Worm (Caenorhabditis elegans): ENCODE measurements around the gene lgc-27.
A peak's percentile ranks its signal among the peaks of the same experiment; 100 is the strongest.

Gene lgc-27

ce11 chrII:4648785-4649184 lies at the start of gene lgc-27:
Gene lgc-27, plus strand, starts transcription at chrII:4649085.
- 0 out of 2 replicates have a peak, but pooled peaks have one; percentile 8 for TF ChIP-seq madf-3 (GFP tag; IDR thresholded peaks at IDR 0.05)
- TF ChIP-seq lsy-27 (tag; optimal IDR thresholded peaks at IDR 0.05; ENCODE audit: borderline replicate concordance, insufficient read depth): no peak
- no peak for TF ChIP-seq mes-4 (tag; optimal IDR thresholded peaks at IDR 0.05)
- TF ChIP-seq cebp-1 (GFP tag; IDR thresholded peaks at IDR 0.05): no peak
- TF ChIP-seq cebp-1 (tag; optimal IDR thresholded peaks at IDR 0.05): no peak
- no peak for TF ChIP-seq ztf-26 (tag; optimal IDR thresholded peaks at IDR 0.05)
- no peak for TF ChIP-seq ztf-3 (GFP tag; optimal IDR thresholded peaks at IDR 0.05)
- TF ChIP-seq nfya-2 (GFP tag; IDR thresholded peaks at IDR 0.05): no peak

- TF ChIP-seq nhr-80 (tag; optimal IDR thresholded peaks at IDR 0.05) (no peak), atf-7 (tag; optimal IDR thresholded peaks at IDR 0.05) (no peak), ama-1 (optimal IDR thresholded peaks at IDR 0.05) (no peak), ama-1 (GFP tag; optimal IDR thresholded peaks at IDR 0.05) (no peak), rpc-1 (optimal IDR thresholded peaks at IDR 0.05) (no peak), rpc-1 (tag; optimal IDR thresholded peaks at IDR 0.05) (no peak), F22D6.2 (tag; optimal IDR thresholded peaks at IDR 0.05) (no peak), lag-1 (GFP tag; IDR thresholded peaks at IDR 0.05) (no peak), tlf-1 (GFP tag; optimal IDR thresholded peaks at IDR 0.05) (no peak), egl-18 (GFP tag; IDR thresholded peaks at IDR 0.05) (no peak), nfya-1 (tag; optimal IDR thresholded peaks at IDR 0.05; ENCODE audit: borderline replicate concordance, insufficient read depth) (no peak), attf-6 (GFP tag; IDR thresholded peaks at IDR 0.05) (no peak)
Measured at ce11 chrII:4599838-4600237, 49.0 kb upstream of the lgc-27 start.

- peak; percentile 14 for TF ChIP-seq lin-40 (tag; optimal IDR thresholded peaks at IDR 0.05)
- no peak for TF ChIP-seq ceh-100 (GFP tag; IDR thresholded peaks at IDR 0.05)
- TF ChIP-seq F57A8.1 (GFP tag; optimal IDR thresholded peaks at IDR 0.05): no peak
- TF ChIP-seq ztf-26 (tag; optimal IDR thresholded peaks at IDR 0.05): peak; percentile 31
- no peak for TF ChIP-seq lsl-1 (GFP tag; optimal IDR thresholded peaks at IDR 0.05)
Measured at ce11 chrII:4600276-4600675, 48.6 kb upstream of the lgc-27 start.

ce11 chrII:4600818-4601217 lies 48.1 kb upstream of the lgc-27 start:
- TF ChIP-seq nfyb-1 (GFP tag; IDR thresholded peaks at IDR 0.05): peak; percentile 70; the same call in 1 of the 2 replicates
- TF ChIP-seq nhr-120 (GFP tag; IDR thresholded peaks at IDR 0.05): no peak

- TF ChIP-seq tlf-1 (GFP tag; optimal IDR thresholded peaks at IDR 0.05): no peak
- 0 out of 2 replicates have a peak, but pooled peaks have one; percentile 24 for TF ChIP-seq pbrm-1 (GFP tag; IDR thresholded peaks at IDR 0.05)
- TF ChIP-seq bed-1 (GFP tag; IDR thresholded peaks at IDR 0.05): no peak
- TF ChIP-seq egrh-3 (GFP tag; IDR thresholded peaks at IDR 0.05): no peak
Measured at ce11 chrII:4601256-4601655, 47.6 kb upstream of the lgc-27 start, which contains the start of gene ipla-1. Gene ipla-1, minus strand, starts transcription at chrII:4601356.

- TF ChIP-seq bed-2 (GFP tag; IDR thresholded peaks at IDR 0.05) (no peak), him-1 (tag; optimal IDR thresholded peaks at IDR 0.05) (no peak), ceh-27 (GFP tag; optimal IDR thresholded peaks at IDR 0.05) (no peak), mcd-1 (GFP tag; IDR thresholded peaks at IDR 0.05) (no peak), lin-40 (tag; optimal IDR thresholded peaks at IDR 0.05) (no peak), cebp-2 (GFP tag; IDR thresholded peaks at IDR 0.05) (no peak), pha-4 (tag; optimal IDR thresholded peaks at IDR 0.05) (no peak), B0035.1 (tag; optimal IDR thresholded peaks at IDR 0.05) (no peak), rcor-1 (GFP tag; IDR thresholded peaks at IDR 0.05) (no peak), F49E8.2 (tag; optimal IDR thresholded peaks at IDR 0.05; ENCODE audit: insufficient read depth) (no peak), ztf-25 (GFP tag; IDR thresholded peaks at IDR 0.05) (no peak), repo-1 (tag; optimal IDR thresholded peaks at IDR 0.05) (no peak), F37B4.10 (GFP tag; IDR thresholded peaks at IDR 0.05) (no peak), snpc-1.1 (tag; optimal IDR thresholded peaks at IDR 0.05; ENCODE audit: insufficient read depth) (no peak), ceh-91 (GFP tag; IDR thresholded peaks at IDR 0.05) (no peak), tlf-1 (GFP tag; optimal IDR thresholded peaks at IDR 0.05) (no peak)
Measured at ce11 chrII:4602533-4602932, 46.4 kb upstream of the lgc-27 start, which contains the start of gene coa-3. Gene coa-3, minus strand, starts transcription at chrII:4602633.
